Fruit fly (Drosophila melanogaster) whole organism, prepupa: ENCODE data around the gene CG13454.

Source experiments
- Blimp-1 ChIP-seq: fragments of 200-800 bp; sonication (Bioruptor generic); optimal IDR thresholded peaks from 3 replicates; lab custom pipeline; 2017; ENCODE audit warnings: missing biosample characterization, missing genetic modification characterization, mild to moderate bottlenecking, moderate library complexity, missing genetic modification reagents
- CG11294 ChIP-seq: fragments of 200-800 bp; sonication (Bioruptor generic); IDR thresholded peaks from 2 replicates; pipeline ENCODE4 v1.3.6; 2022; ENCODE audit warnings: missing biosample characterization, missing genetic modification characterization
- CG11762 ChIP-seq: fragments of 200-800 bp; sonication (Bioruptor generic); optimal IDR thresholded peaks from 3 replicates; lab custom pipeline; 2016; ENCODE audit warnings: missing biosample characterization, missing genetic modification characterization; ENCODE audit not compliant: insufficient read depth
- CG11902 ChIP-seq: fragments of 200-800 bp; sonication (Bioruptor generic); optimal IDR thresholded peaks from 3 replicates; lab custom pipeline; 2016; ENCODE audit warnings: missing biosample characterization, missing genetic modification characterization
- CG15336 ChIP-seq: fragments of 200-800 bp; sonication (Bioruptor generic); IDR thresholded peaks from 2 replicates; pipeline ENCODE4 v1.3.6; 2022; ENCODE audit warnings: missing biosample characterization, missing genetic modification characterization
- CG1621 ChIP-seq: fragments of 200-800 bp; sonication (Bioruptor generic); optimal IDR thresholded peaks from 3 replicates; lab custom pipeline; 2018; ENCODE audit warnings: missing biosample characterization, mild to moderate bottlenecking, missing genetic modification characterization
- CG3032 ChIP-seq: fragments of 200-800 bp; optimal IDR thresholded peaks from 2 replicates; lab custom pipeline; 2019; ENCODE audit warnings: missing biosample characterization, mild to moderate bottlenecking, missing genetic modification characterization, moderate library complexity
- CG31627 ChIP-seq: fragments of 200-800 bp; sonication (Bioruptor generic); optimal IDR thresholded peaks from 3 replicates; lab custom pipeline; 2016; ENCODE audit warnings: missing biosample characterization, missing genetic modification characterization
- CG32006 ChIP-seq: fragments of 200-800 bp; sonication (Bioruptor generic); optimal IDR thresholded peaks from 3 replicates; lab custom pipeline; 2017; ENCODE audit warnings: missing biosample characterization, mild to moderate bottlenecking, missing genetic modification characterization
- CG34406 ChIP-seq: fragments of 200-800 bp; sonication (Bioruptor generic); optimal IDR thresholded peaks from 3 replicates; lab custom pipeline; 2016; ENCODE audit warnings: missing biosample characterization, missing genetic modification characterization
- CG3919 ChIP-seq: fragments of 200-800 bp; sonication (Bioruptor generic); optimal IDR thresholded peaks from 3 replicates; lab custom pipeline; 2016; ENCODE audit warnings: missing biosample characterization, missing genetic modification characterization
- CG6163 ChIP-seq: fragments of 200-800 bp; sonication (Bioruptor generic); IDR thresholded peaks from 3 replicates; pipeline ENCODE4 v1.3.6; 2022; ENCODE audit warnings: missing biosample characterization, missing genetic modification characterization
- CG6808 ChIP-seq: fragments of 200-800 bp; sonication (Bioruptor generic); optimal IDR thresholded peaks from 3 replicates; lab custom pipeline; 2017; ENCODE audit warnings: missing biosample characterization, missing genetic modification characterization, mild to moderate bottlenecking, moderate library complexity, missing genetic modification reagents
- CG6854 ChIP-seq: fragments of 200-800 bp; sonication (Bioruptor generic); optimal IDR thresholded peaks from 2 replicates; lab custom pipeline; 2017; ENCODE audit warnings: missing biosample characterization, mild to moderate bottlenecking, missing genetic modification characterization
- CG7368 ChIP-seq: fragments of 200-800 bp; sonication (Bioruptor generic); optimal IDR thresholded peaks from 3 replicates; lab custom pipeline; 2016; ENCODE audit warnings: missing biosample characterization, missing genetic modification characterization
- CG8119 ChIP-seq: fragments of 200-800 bp; sonication (Bioruptor generic); IDR thresholded peaks from 3 replicates; pipeline ENCODE4 v1.3.6; 2022; ENCODE audit warnings: missing biosample characterization, missing genetic modification characterization
- CG8319 ChIP-seq: fragments of 200-800 bp; sonication (Bioruptor generic); optimal IDR thresholded peaks from 3 replicates; lab custom pipeline; 2016; ENCODE audit warnings: missing biosample characterization, missing genetic modification characterization
- CG8632 ChIP-seq: fragments of 200-800 bp; sonication (Bioruptor generic); optimal IDR thresholded peaks from 3 replicates; lab custom pipeline; 2016; ENCODE audit warnings: missing biosample characterization, missing genetic modification characterization
- CG9139 ChIP-seq: fragments of 200-800 bp; sonication (Bioruptor generic); optimal IDR thresholded peaks from 3 replicates; lab custom pipeline; 2017; ENCODE audit warnings: missing biosample characterization, mild to moderate bottlenecking, missing genetic modification characterization
- Eip75B ChIP-seq: fragments of 200-800 bp; sonication (Bioruptor generic); optimal IDR thresholded peaks from 3 replicates; lab custom pipeline; 2016; ENCODE audit warnings: missing biosample characterization, missing genetic modification characterization
- Eip78C ChIP-seq: fragments of 200-800 bp; sonication (Bioruptor generic); peaks from one replicate; lab custom pipeline; 2016; ENCODE audit warnings: missing biosample characterization, missing genetic modification characterization
- Ets21C ChIP-seq: fragments of 200-800 bp; sonication (Bioruptor generic); optimal IDR thresholded peaks from 3 replicates; lab custom pipeline; 2016; ENCODE audit warnings: missing biosample characterization, missing genetic modification characterization
- Hr38 ChIP-seq: sonication (Bioruptor generic); optimal IDR thresholded peaks from 2 replicates; lab custom pipeline; 2016; ENCODE audit warnings: missing biosample characterization, missing genetic modification characterization
- Hr4 ChIP-seq: fragments of 200-800 bp; sonication (Bioruptor generic); optimal IDR thresholded peaks from 3 replicates; lab custom pipeline; 2016; ENCODE audit warnings: missing biosample characterization, missing genetic modification characterization
- Lpt ChIP-seq: fragments of 200-800 bp; sonication (Bioruptor generic); optimal IDR thresholded peaks from 3 replicates; lab custom pipeline; 2016; ENCODE audit warnings: missing biosample characterization, missing genetic modification characterization
- Met ChIP-seq: fragments of 200-800 bp; sonication (Bioruptor generic); optimal IDR thresholded peaks from 3 replicates; lab custom pipeline; 2016; ENCODE audit warnings: missing biosample characterization, missing genetic modification characterization
- Smox ChIP-seq: fragments of 200-800 bp; sonication (Bioruptor generic); optimal IDR thresholded peaks from 3 replicates; lab custom pipeline; 2016; ENCODE audit warnings: missing biosample characterization, missing genetic modification characterization
- Sox14 ChIP-seq: fragments of 200-800 bp; sonication (Bioruptor generic); optimal IDR thresholded peaks from 3 replicates; lab custom pipeline; 2016; ENCODE audit warnings: missing biosample characterization, missing genetic modification characterization
- Sox15 ChIP-seq: fragments of 200-800 bp; sonication (Bioruptor generic); optimal IDR thresholded peaks from 3 replicates; lab custom pipeline; 2016; ENCODE audit warnings: missing biosample characterization, missing genetic modification characterization
- achi ChIP-seq: fragments of 200-800 bp; sonication (Bioruptor generic); optimal IDR thresholded peaks from 3 replicates; lab custom pipeline; 2016; ENCODE audit warnings: missing biosample characterization, missing genetic modification characterization
- acj6 ChIP-seq: fragments of 200-800 bp; sonication (Bioruptor generic); optimal IDR thresholded peaks from 3 replicates; lab custom pipeline; 2016; ENCODE audit warnings: missing biosample characterization, missing genetic modification characterization
- cyc ChIP-seq: fragments of 200-800 bp; sonication (Bioruptor generic); optimal IDR thresholded peaks from 3 replicates; lab custom pipeline; 2016; ENCODE audit warnings: missing biosample characterization, missing genetic modification characterization
- dac ChIP-seq: fragments of 200-800 bp; sonication (Bioruptor generic); optimal IDR thresholded peaks from 2 replicates; lab custom pipeline; 2017; ENCODE audit warnings: missing biosample characterization, mild to moderate bottlenecking, missing genetic modification characterization
- dsx ChIP-seq: fragments of 200-800 bp; optimal IDR thresholded peaks from 3 replicates; lab custom pipeline; 2019; ENCODE audit warnings: missing biosample characterization, mild to moderate bottlenecking, missing genetic modification characterization, moderate library complexity; ENCODE audit not compliant: poor library complexity, severe bottlenecking
- eg ChIP-seq: fragments of 200-800 bp; sonication (Bioruptor generic); IDR thresholded peaks from 3 replicates; pipeline ENCODE4 v1.3.6; 2022; ENCODE audit warnings: missing biosample characterization, missing genetic modification characterization
- esn ChIP-seq: fragments of 200-800 bp; sonication (Bioruptor generic); optimal IDR thresholded peaks from 2 replicates; lab custom pipeline; 2016; ENCODE audit warnings: missing biosample characterization, mild to moderate bottlenecking, missing genetic modification characterization, moderate library complexity
- fd59A ChIP-seq: fragments of 200-800 bp; sonication (Bioruptor generic); optimal IDR thresholded peaks from 2 replicates; lab custom pipeline; 2017; ENCODE audit warnings: missing biosample characterization, mild to moderate bottlenecking, missing genetic modification characterization, missing genetic modification reagents
- fd85E ChIP-seq: fragments of 200-800 bp; sonication (Bioruptor generic); optimal IDR thresholded peaks from 3 replicates; lab custom pipeline; 2016; ENCODE audit warnings: missing biosample characterization, missing genetic modification characterization
- fkh ChIP-seq: fragments of 200-800 bp; sonication (Bioruptor generic); optimal IDR thresholded peaks from 3 replicates; lab custom pipeline; 2017; ENCODE audit warnings: missing biosample characterization, mild to moderate bottlenecking, missing genetic modification characterization, moderate library complexity
- lz ChIP-seq: fragments of 200-800 bp; sonication (Bioruptor generic); optimal IDR thresholded peaks from 3 replicates; lab custom pipeline; 2016; ENCODE audit warnings: missing biosample characterization, missing genetic modification characterization
- net ChIP-seq: fragments of 200-800 bp; sonication (Bioruptor generic); optimal IDR thresholded peaks from 3 replicates; lab custom pipeline; 2016; ENCODE audit warnings: missing biosample characterization, missing genetic modification characterization
- pdm3 ChIP-seq: fragments of 200-800 bp; sonication (Bioruptor generic); optimal IDR thresholded peaks from 3 replicates; lab custom pipeline; 2016; ENCODE audit warnings: missing biosample characterization, missing genetic modification characterization
- ss ChIP-seq, 2 experiments: fragments of 200-800 bp; sonication (Bioruptor generic); optimal IDR thresholded peaks; 2 replicates in 1 of 2; 3 replicates in 1 of 2; lab custom pipeline; 2017 to 2018; ENCODE audit warnings: mild to moderate bottlenecking in 2 of 2, missing biosample characterization in 2 of 2, missing genetic modification characterization in 2 of 2, moderate library complexity in 1 of 2
- svp ChIP-seq: fragments of 200-800 bp; sonication (Bioruptor generic); peaks from one replicate; lab custom pipeline; 2016; ENCODE audit warnings: missing biosample characterization, missing genetic modification characterization
- topi ChIP-seq: fragments of 200-800 bp; sonication (Bioruptor generic); optimal IDR thresholded peaks from 3 replicates; lab custom pipeline; 2016; ENCODE audit warnings: missing biosample characterization, missing genetic modification characterization
- vri ChIP-seq: fragments of 200-800 bp; sonication (Bioruptor generic); optimal IDR thresholded peaks from 3 replicates; lab custom pipeline; 2016; ENCODE audit warnings: missing biosample characterization, mild to moderate bottlenecking, missing genetic modification characterization

Gene CG13454

DNA sequence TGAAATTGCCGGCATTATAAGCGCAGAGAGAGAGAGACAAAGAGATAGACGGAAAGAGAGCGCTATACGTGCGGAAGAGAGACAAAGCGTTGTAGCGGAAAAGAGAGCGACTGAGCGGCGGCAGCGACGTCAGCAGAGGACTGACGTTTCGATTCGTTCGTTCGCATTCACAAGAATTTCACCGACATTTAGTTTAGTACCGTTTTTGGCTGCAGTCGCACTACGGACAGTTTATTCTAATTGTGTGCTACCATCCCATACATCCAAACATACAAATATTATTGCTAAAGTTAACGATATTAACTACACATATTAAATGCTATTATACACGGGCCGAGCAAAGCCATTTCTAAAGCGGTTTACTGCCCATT, 18.4 kb upstream of the CG13454 start, which contains the start of gene CrebA:
TSS of gene CrebA (plus strand) at position 168 of the 371 bp plus-strand sequence.
- no peak for TF ChIP-seq CG3032
- no peak for TF ChIP-seq Hr38 (GFP tag; lab: Kevin White, UChicago)
- TF ChIP-seq CG6163 (GFP tag; lab: Robert Waterston, UW), result peak; percentile 18; the same call in 1 of the 3 replicates
- TF ChIP-seq CG1621 (tag; lab: Kevin White, UChicago), result peak; percentile 17
- TF ChIP-seq CG3919 (GFP tag; lab: Kevin White, UChicago), result no peak
- TF ChIP-seq eg, result peak; percentile 13; the same call in 2 of the 3 replicates
- TF ChIP-seq, all 60 proteins: peak for 3

- TF ChIP-seq CG15336 (peak; percentile 28; the same call in 1 of the 2 replicates), Eip75B (peak; percentile 76), dac (GFP tag; lab: Kevin White, UChicago) (peak; percentile 70), CG9139 (GFP tag; lab: Kevin White, UChicago) (peak; percentile 51), CG32006 (peak; percentile 90), CG3032 (peak; percentile 71), fd85E (GFP tag; lab: Kevin White, UChicago) (no peak), CG1621 (tag; lab: Kevin White, UChicago) (peak; percentile 64), achi (peak; percentile 67), CG3919 (GFP tag; lab: Kevin White, UChicago) (peak; percentile 67), Sox14 (peak; percentile 77), CG8632 (GFP tag; lab: Kevin White, UChicago) (peak; percentile 77), Ets21C (GFP tag; lab: Kevin White, UChicago) (peak; percentile 57), Eip78C (GFP tag; lab: Kevin White, UChicago) (peak; percentile 95), fkh (peak; percentile 23), Sox15 (GFP tag; lab: Kevin White, UChicago) (peak; percentile 76), Blimp-1 (peak; percentile 34), CG8119 (0 out of 3 replicates have a peak, but pooled peaks have one; percentile 37), CG11902 (GFP tag; lab: Kevin White, UChicago) (peak; percentile 32), esn (GFP tag; lab: Kevin White, UChicago) (peak; percentile 87), eg (peak; percentile 30; the same call in 1 of the 3 replicates), acj6 (GFP tag; lab: Kevin White, UChicago) (peak; percentile 76), Lpt (peak; percentile 48), topi (GFP tag; lab: Kevin White, UChicago) (peak; percentile 83), CG34406 (GFP tag; lab: Kevin White, UChicago) (peak; percentile 76), CG6808 (GFP tag; lab: Kevin White, UChicago) (peak; percentile 78), ss (GFP tag; optimal IDR thresholded peaks at IDR 0.05; lab: Kevin White, UChicago) (peak; percentile 57 to 75), CG8319 (GFP tag; lab: Kevin White, UChicago) (peak; percentile 44), Smox (GFP tag; lab: Kevin White, UChicago) (peak; percentile 80), CG11294 (peak; percentile 37; the same call in 1 of the 2 replicates), CG11762 (GFP tag; lab: Kevin White, UChicago) (peak; percentile 58), vri (peak; percentile 24), Hr38 (GFP tag; lab: Kevin White, UChicago) (no peak), dsx (GFP tag; lab: Kevin White, UChicago) (peak; percentile 11), net (peak; percentile 79), cyc (peak; percentile 77), Hr4 (GFP tag; lab: Kevin White, UChicago) (peak; percentile 79), pdm3 (GFP tag; lab: Kevin White, UChicago) (peak; percentile 79), fd59A (GFP tag; lab: Kevin White, UChicago) (peak; percentile 82), svp (GFP tag; lab: Kevin White, UChicago) (peak; percentile 93), CG7368 (peak; percentile 44), CG6163 (GFP tag; lab: Robert Waterston, UW) (peak; percentile 8; the same call in 1 of the 3 replicates), CG6854 (no peak), lz (peak; percentile 79), CG31627 (peak; percentile 79), Met (GFP tag; lab: Kevin White, UChicago) (peak; percentile 75)
These were observed 17.7 kb upstream of the CG13454 start for dm6 chr3L:15534274-15535227.
